Worm (Caenorhabditis elegans): ENCODE results near the gene clec-266.

DNA sequence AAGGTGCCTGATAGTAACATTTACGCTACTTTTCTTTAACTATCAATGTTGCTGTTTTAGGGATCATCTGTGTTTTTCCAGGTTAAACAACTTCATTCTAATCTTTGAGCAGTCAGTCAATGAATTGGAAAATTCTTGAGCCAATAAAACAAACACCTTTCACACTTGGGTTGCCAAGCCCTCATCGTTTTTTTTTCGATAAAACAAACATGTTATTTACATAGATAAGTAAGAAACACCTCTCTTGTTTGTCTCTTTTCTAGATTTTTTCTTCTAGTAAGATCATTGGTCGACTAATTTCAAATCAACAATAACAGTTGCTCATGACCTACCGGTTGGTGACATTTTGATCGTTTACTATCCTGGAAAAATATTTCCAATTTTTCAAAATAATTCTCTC is 20.7 kb downstream of the clec-266 start:
- no peak for TF ChIP-seq ama-1 (optimal IDR thresholded peaks at IDR 0.05)
- TF ChIP-seq che-1 (tag; optimal IDR thresholded peaks at IDR 0.05), result no peak
- TF ChIP-seq ets-4 (tag; optimal IDR thresholded peaks at IDR 0.05), result no peak
